Worm (Caenorhabditis elegans) whole organism, L4 larva: ENCODE measurements around the gene srr-8.

ENCODE experiments used
- F10B5.3 ChIP-seq: sonication (generic microtip); optimal IDR thresholded peaks from 2 replicates; lab custom pipeline; 2016; ENCODE audit warnings: mild to moderate bottlenecking, missing genetic modification characterization, missing compliant biosample characterization
- T20F7.1 ChIP-seq: fragments of 200-800 bp; sonication (Bioruptor generic); optimal IDR thresholded peaks from 2 replicates; lab custom pipeline; 2018; ENCODE audit warnings: mild to moderate bottlenecking, missing genetic modification characterization, missing compliant biosample characterization
- Y48G9A.11 ChIP-seq: fragments of 200-800 bp; sonication (Bioruptor generic); IDR thresholded peaks from 2 replicates; pipeline ENCODE4 v1.3.6; 2022; ENCODE audit warnings: missing genetic modification reagents, missing genetic modification characterization, missing compliant biosample characterization
- ZK337.2 ChIP-seq: fragments of 200-800 bp; sonication (Bioruptor generic); IDR thresholded peaks from 2 replicates; pipeline ENCODE4 v1.3.6; 2022; ENCODE audit warnings: missing genetic modification reagents, missing genetic modification characterization, missing compliant biosample characterization
- arid-1 ChIP-seq: fragments of 200-800 bp; sonication (Bioruptor generic); conservative IDR thresholded peaks from 2 replicates; pipeline ENCODE4 v1.3.6; 2022; ENCODE audit warnings: missing genetic modification reagents, missing genetic modification characterization, missing compliant biosample characterization
- ceh-82 ChIP-seq: sonication (generic microtip); optimal IDR thresholded peaks from 2 replicates; lab custom pipeline; 2017; ENCODE audit warnings: missing biosample characterization, missing genetic modification characterization
- cey-2 ChIP-seq: sonication (generic microtip); optimal IDR thresholded peaks from 3 replicates; lab custom pipeline; 2017; ENCODE audit warnings: missing genetic modification characterization, mild to moderate bottlenecking, missing compliant biosample characterization, antibody characterized with exemption, borderline replicate concordance; ENCODE audit not compliant: insufficient read depth
- ctbp-1 ChIP-seq: fragments of 200-800 bp; sonication (Bioruptor generic); IDR thresholded peaks from 2 replicates; pipeline ENCODE4 v1.3.6; 2022; ENCODE audit warnings: missing genetic modification reagents, missing genetic modification characterization, missing compliant biosample characterization
- daf-12 ChIP-seq: fragments of 150-350 bp; optimal IDR thresholded peaks from 2 replicates; lab custom pipeline; 2014; ENCODE audit warnings: missing biosample characterization, missing genetic modification reagents, missing genetic modification characterization
- daf-16 ChIP-seq, 3 experiments: sonication (generic microtip); optimal IDR thresholded peaks; 2 replicates each; lab custom pipeline; 2016 to 2017; ENCODE audit warnings: missing genetic modification characterization in 3 of 3, missing genetic modification reagents in 3 of 3, mild to moderate bottlenecking in 2 of 3, missing compliant biosample characterization in 2 of 3, missing biosample characterization in 1 of 3, moderate library complexity in 1 of 3
- daf-19 ChIP-seq: fragments of 200-800 bp; sonication (Bioruptor generic); conservative IDR thresholded peaks from 2 replicates; pipeline ENCODE4 v1.3.6; 2022; ENCODE audit warnings: missing genetic modification characterization, missing compliant biosample characterization
- dmd-6 ChIP-seq: fragments of 200-800 bp; sonication (Bioruptor generic); IDR thresholded peaks from 2 replicates; pipeline ENCODE4 v1.3.6; 2022; ENCODE audit warnings: missing genetic modification reagents, missing genetic modification characterization, missing compliant biosample characterization
- hlh-11 ChIP-seq: fragments of 200-800 bp; sonication (Bioruptor generic); optimal IDR thresholded peaks from 2 replicates; lab custom pipeline; 2018; ENCODE audit warnings: mild to moderate bottlenecking, missing genetic modification characterization, missing compliant biosample characterization
- hmg-1.1 ChIP-seq: fragments of 200-800 bp; sonication (Bioruptor generic); IDR thresholded peaks from 2 replicates; pipeline ENCODE4 v1.3.6; 2022; ENCODE audit warnings: missing genetic modification reagents, missing genetic modification characterization, missing compliant biosample characterization
- lin-13 ChIP-seq: fragments of 150-350 bp; optimal IDR thresholded peaks from 2 replicates; lab custom pipeline; 2014; ENCODE audit warnings: missing biosample characterization, missing genetic modification reagents, missing genetic modification characterization
- lsy-2 ChIP-seq, 2 experiments: fragments of 150-350 bp in 1 of 2; sonication (generic microtip) in 1 of 2; optimal IDR thresholded peaks; 2 replicates each; lab custom pipeline; 2014 to 2017; ENCODE audit warnings: missing biosample characterization in 2 of 2, missing genetic modification characterization in 2 of 2
- mep-1 ChIP-seq: fragments of 150-350 bp; sonication (generic microtip); optimal IDR thresholded peaks from 3 replicates; lab custom pipeline; 2014; ENCODE audit warnings: missing biosample characterization, missing genetic modification characterization
- mes-2 ChIP-seq: sonication (generic microtip); optimal IDR thresholded peaks from 2 replicates; lab custom pipeline; 2016; ENCODE audit warnings: missing genotype, mild to moderate bottlenecking, missing genetic modification characterization, missing compliant biosample characterization; ENCODE audit not compliant: poor library complexity, severe bottlenecking
- mxl-3 ChIP-seq: fragments of 200-800 bp; sonication (Bioruptor generic); optimal IDR thresholded peaks from 2 replicates; lab custom pipeline; 2018; ENCODE audit warnings: mild to moderate bottlenecking, missing genetic modification characterization, missing compliant biosample characterization
- nhr-10 ChIP-seq: fragments of 150-350 bp; optimal IDR thresholded peaks from 2 replicates; lab custom pipeline; 2014; ENCODE audit warnings: missing biosample characterization, missing genetic modification characterization
- nhr-11 ChIP-seq: fragments of 150-350 bp; optimal IDR thresholded peaks from 2 replicates; lab custom pipeline; 2014; ENCODE audit warnings: missing biosample characterization, missing genetic modification characterization
- nhr-28 ChIP-seq: fragments of 150-350 bp; optimal IDR thresholded peaks from 2 replicates; lab custom pipeline; 2014; ENCODE audit warnings: missing biosample characterization, missing genetic modification characterization
- nhr-41 ChIP-seq: fragments of 200-800 bp; sonication (Bioruptor generic); IDR thresholded peaks from 2 replicates; pipeline ENCODE4 v1.3.6; 2022; ENCODE audit warnings: missing genetic modification reagents, missing genetic modification characterization, missing compliant biosample characterization
- nhr-6 ChIP-seq: fragments of 150-350 bp; optimal IDR thresholded peaks from 2 replicates; lab custom pipeline; 2014; ENCODE audit warnings: missing biosample characterization, missing genetic modification characterization
- nhr-76 ChIP-seq: fragments of 150-350 bp; optimal IDR thresholded peaks from 2 replicates; lab custom pipeline; 2014; ENCODE audit warnings: missing biosample characterization, missing genetic modification characterization
- nhr-77 ChIP-seq: fragments of 150-350 bp; optimal IDR thresholded peaks from 2 replicates; lab custom pipeline; 2014; ENCODE audit warnings: missing biosample characterization, missing genetic modification characterization
- pha-4 ChIP-seq, 2 experiments: fragments of 150-350 bp in 1 of 2; fragments of 200-800 bp in 1 of 2; sonication (Bioruptor generic) in 1 of 2; IDR thresholded peaks in 1 of 2; optimal IDR thresholded peaks in 1 of 2; 2 replicates each; pipeline versions ENCODE4 v1.3.6 to Lab custom; 2014 to 2022; ENCODE audit warnings: missing genetic modification characterization in 2 of 2, missing genetic modification reagents in 2 of 2, missing biosample characterization in 1 of 2, missing compliant biosample characterization in 1 of 2
- php-3 ChIP-seq: fragments of 200-800 bp; sonication (Bioruptor generic); IDR thresholded peaks from 2 replicates; pipeline ENCODE4 v1.3.6; 2022; ENCODE audit warnings: missing genetic modification reagents, missing genetic modification characterization, missing compliant biosample characterization
- pqm-1 ChIP-seq: sonication (generic microtip); optimal IDR thresholded peaks from 2 replicates; lab custom pipeline; 2017; ENCODE audit warnings: missing biosample characterization, missing genetic modification characterization
- rbr-2 ChIP-seq: sonication (generic microtip); optimal IDR thresholded peaks from 2 replicates; lab custom pipeline; 2016; ENCODE audit warnings: missing genotype, missing genetic modification characterization, missing compliant biosample characterization
- sdz-12 ChIP-seq: fragments of 200-800 bp; sonication (Bioruptor generic); optimal IDR thresholded peaks from 2 replicates; lab custom pipeline; 2018; ENCODE audit warnings: mild to moderate bottlenecking, missing genetic modification characterization, missing compliant biosample characterization
- set-16 ChIP-seq: fragments of 200-800 bp; sonication (Bioruptor generic); IDR thresholded peaks from 2 replicates; pipeline ENCODE4 v1.3.6; 2022; ENCODE audit warnings: missing genetic modification reagents, missing genetic modification characterization, missing compliant biosample characterization
- snpc-4 ChIP-seq: fragments of 150-350 bp; optimal IDR thresholded peaks from 2 replicates; lab custom pipeline; 2014; ENCODE audit warnings: missing biosample characterization, missing genetic modification characterization
- spr-1 ChIP-seq: sonication (generic microtip); optimal IDR thresholded peaks from 2 replicates; lab custom pipeline; 2016; ENCODE audit warnings: mild to moderate bottlenecking, missing genetic modification characterization, missing compliant biosample characterization
- tag-97 ChIP-seq: fragments of 200-800 bp; sonication (Bioruptor generic); IDR thresholded peaks from 2 replicates; pipeline ENCODE4 v1.3.6; 2022; ENCODE audit warnings: missing genetic modification characterization, missing compliant biosample characterization
- vab-7 ChIP-seq: fragments of 200-800 bp; sonication (Bioruptor generic); IDR thresholded peaks from 2 replicates; pipeline ENCODE4 v1.3.6; 2022; ENCODE audit warnings: missing genetic modification reagents, missing genetic modification characterization, missing compliant biosample characterization
- zip-2 ChIP-seq: fragments of 150-350 bp; optimal IDR thresholded peaks from 2 replicates; lab custom pipeline; 2014; ENCODE audit warnings: missing biosample characterization, missing genetic modification characterization

srr-8 gene

ce11 chrV:4964671-4965420 is 36.6 kb upstream of the srr-8 start:
- TF ChIP-seq daf-12 (no peak), tag-97 (GFP tag; lab: Robert Waterston, UW) (no peak), ceh-82 (tag; lab: Kevin White, UChicago) (no peak), hlh-11 (tag; lab: Kevin White, UChicago) (peak; percentile 33), ZK337.2 (GFP tag; lab: Robert Waterston, UW) (no peak), nhr-41 (GFP tag; lab: Robert Waterston, UW) (peak; percentile 70; the same call in 1 of the 2 replicates), snpc-4 (tag; lab: Kevin White, UChicago) (no peak), T20F7.1 (GFP tag; lab: Kevin White, UChicago) (peak; percentile 26), nhr-11 (tag; lab: Kevin White, UChicago) (no peak), ctbp-1 (GFP tag; lab: Robert Waterston, UW) (no peak), nhr-76 (no peak), zip-2 (tag; lab: Kevin White, UChicago) (no peak), nhr-10 (no peak), mep-1 (tag; lab: Kevin White, UChicago) (peak; percentile 10), arid-1 (no peak), dmd-6 (GFP tag; lab: Robert Waterston, UW) (peak; percentile 34; the same call in 1 of the 2 replicates), nhr-77 (tag; lab: Kevin White, UChicago) (peak; percentile 29), sdz-12 (no peak), nhr-6 (tag; lab: Kevin White, UChicago) (peak; percentile 58), rbr-2 (tag; lab: Kevin White, UChicago) (no peak), cey-2 (tag; lab: Kevin White, UChicago) (peak; percentile 36), vab-7 (GFP tag; lab: Robert Waterston, UW) (no peak), pha-4 (GFP tag; IDR thresholded peaks at IDR 0.05; lab: Robert Waterston, UW) (no peak), pha-4 (tag; optimal IDR thresholded peaks at IDR 0.05; lab: Kevin White, UChicago) (peak; percentile 75), Y48G9A.11 (GFP tag; lab: Robert Waterston, UW) (no peak), php-3 (no peak), daf-19 (GFP tag; lab: Robert Waterston, UW) (no peak), hmg-1.1 (no peak), set-16 (GFP tag; lab: Robert Waterston, UW) (no peak), mxl-3 (GFP tag; lab: Kevin White, UChicago) (no peak), lsy-2 (tag; optimal IDR thresholded peaks at IDR 0.05; lab: Kevin White, UChicago) (peak in 1 of 2 experiments; percentile 18), spr-1 (tag; lab: Kevin White, UChicago) (no peak), nhr-28 (tag; lab: Kevin White, UChicago) (peak; percentile 18), pqm-1 (tag; lab: Kevin White, UChicago) (peak; percentile 84), F10B5.3 (tag; lab: Kevin White, UChicago) (no peak), mes-2 (tag; lab: Kevin White, UChicago) (peak; percentile 42), daf-16 (GFP tag; optimal IDR thresholded peaks at IDR 0.05; lab: Kevin White, UChicago) (peak in 1 of 2 experiments; percentile 88), daf-16 (tag; optimal IDR thresholded peaks at IDR 0.05; lab: Kevin White, UChicago) (peak; percentile 94), lin-13 (no peak)

- TF ChIP-seq nhr-28 (tag; lab: Kevin White, UChicago): peak; percentile 24
- TF ChIP-seq set-16 (GFP tag; lab: Robert Waterston, UW): no peak
Observed at ce11 chrV:4965790-4966189, 35.7 kb upstream of the srr-8 start.
